Fruit fly (Drosophila melanogaster): ENCODE measurements around the gene Zmynd8.

Gene Zmynd8

DNA sequence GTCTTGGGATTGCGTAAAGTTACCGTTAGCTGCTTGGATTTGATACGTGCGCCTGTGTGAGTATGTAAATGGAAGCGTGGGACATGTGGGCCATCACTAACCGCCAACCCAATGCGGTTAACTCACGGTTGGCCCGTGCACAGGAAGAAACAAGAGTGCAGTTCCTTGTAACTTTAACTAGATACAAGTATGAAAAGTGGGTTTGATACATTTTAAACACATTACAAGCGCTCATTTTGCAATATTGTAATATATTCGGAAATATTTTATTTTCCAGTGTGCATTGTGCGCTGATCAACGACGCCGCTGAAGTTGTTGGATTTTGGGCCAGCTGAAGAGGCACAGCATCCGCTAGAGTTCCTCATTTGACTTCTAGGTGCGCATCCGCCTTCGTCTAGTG is 18.5 kb downstream of the Zmynd8 start:
- no peak for TF ChIP-seq CG17801 (GFP tag; optimal IDR thresholded peaks at IDR 0.05; ENCODE audit: partially characterized antibody)

DNA sequence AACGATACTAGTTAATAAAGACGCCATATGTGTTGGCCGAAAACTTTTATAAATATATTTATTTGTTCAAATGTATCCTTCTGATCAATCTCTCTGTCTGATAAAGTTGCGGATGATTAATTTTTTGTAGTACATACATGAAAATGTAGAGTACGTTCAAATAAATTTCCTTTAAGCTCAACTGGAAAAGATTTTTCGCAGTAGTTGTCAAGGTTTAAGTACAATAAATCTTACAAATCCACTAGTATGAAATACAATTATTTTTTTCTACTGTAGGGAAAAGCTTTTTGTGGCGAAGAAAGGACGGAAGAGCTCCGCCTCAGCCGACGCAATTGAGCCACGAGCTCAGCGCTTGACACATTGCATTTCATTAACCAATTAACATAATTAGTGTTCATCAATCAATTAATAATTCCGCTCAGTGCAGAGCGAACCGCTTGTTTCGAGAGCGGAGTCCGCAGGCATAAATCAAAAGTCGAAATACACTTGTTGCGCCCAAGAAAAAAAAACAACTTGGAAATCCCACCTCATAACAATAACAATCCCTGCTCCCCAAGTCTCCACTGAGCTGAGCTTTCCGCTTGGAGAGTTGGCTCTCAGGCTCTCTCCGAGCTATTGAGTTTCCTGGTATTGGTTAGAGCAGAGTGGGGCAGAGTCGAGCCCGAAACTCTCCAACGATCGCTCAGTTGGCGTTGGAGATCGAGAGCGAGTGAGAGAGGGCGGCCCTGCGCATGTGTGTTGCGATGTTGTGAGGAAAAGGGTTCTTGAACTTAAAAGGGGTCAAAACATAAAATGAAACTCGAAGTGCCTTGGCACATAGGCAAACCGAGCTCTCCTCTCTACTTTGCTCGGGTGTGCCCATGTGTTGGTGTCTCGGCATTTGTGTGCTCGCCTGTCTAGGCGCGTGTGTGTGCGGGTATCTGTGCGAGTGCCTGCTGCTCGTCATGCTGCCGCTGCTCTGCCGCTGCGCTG is 19.7 kb downstream of the Zmynd8 start:
- TF ChIP-seq CG17801 (GFP tag; optimal IDR thresholded peaks at IDR 0.05; ENCODE audit: partially characterized antibody), result no peak

DNA sequence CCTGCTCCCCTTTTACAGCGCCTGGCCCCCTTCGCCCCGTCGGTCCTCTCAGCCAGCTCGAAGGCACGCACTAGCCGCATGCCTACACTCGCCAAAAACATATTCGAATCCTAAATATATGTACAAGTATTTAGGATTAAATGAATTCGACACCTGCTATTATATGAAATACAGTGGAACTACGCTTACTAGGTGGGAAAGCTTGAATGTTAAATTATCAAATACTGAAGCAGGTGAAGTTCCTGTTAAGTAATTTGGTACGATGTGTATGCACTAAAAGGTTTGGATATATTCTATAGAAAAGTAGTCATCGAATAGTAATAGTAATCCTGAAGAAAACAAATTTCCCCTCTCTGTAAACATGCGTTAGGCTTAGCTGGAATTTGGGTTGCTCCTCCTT is 20.5 kb downstream of the Zmynd8 start:
- TF ChIP-seq CG17801 (GFP tag; optimal IDR thresholded peaks at IDR 0.05; ENCODE audit: partially characterized antibody), result no peak

DNA sequence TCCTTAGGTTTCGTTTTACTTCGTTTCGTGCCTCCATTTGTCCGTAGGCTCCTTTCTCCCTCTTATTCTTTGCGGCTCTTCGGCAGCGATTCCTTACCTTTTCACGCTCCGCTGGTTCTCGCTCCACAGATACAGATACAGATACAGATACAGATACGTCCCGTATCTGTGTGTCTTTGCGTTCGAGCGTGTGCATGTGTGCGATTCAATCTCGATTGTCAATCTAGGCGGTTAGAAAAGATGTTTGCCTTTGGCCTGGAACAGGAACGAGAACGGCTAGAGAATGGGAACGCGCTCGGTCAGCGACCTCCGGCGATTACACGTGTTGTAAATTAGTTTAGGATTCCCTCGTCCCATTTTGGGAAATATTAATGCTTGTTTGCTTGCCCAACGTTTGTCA is 21.2 kb downstream of the Zmynd8 start:
- no peak for TF ChIP-seq CG17801 (GFP tag; optimal IDR thresholded peaks at IDR 0.05; ENCODE audit: partially characterized antibody)

DNA sequence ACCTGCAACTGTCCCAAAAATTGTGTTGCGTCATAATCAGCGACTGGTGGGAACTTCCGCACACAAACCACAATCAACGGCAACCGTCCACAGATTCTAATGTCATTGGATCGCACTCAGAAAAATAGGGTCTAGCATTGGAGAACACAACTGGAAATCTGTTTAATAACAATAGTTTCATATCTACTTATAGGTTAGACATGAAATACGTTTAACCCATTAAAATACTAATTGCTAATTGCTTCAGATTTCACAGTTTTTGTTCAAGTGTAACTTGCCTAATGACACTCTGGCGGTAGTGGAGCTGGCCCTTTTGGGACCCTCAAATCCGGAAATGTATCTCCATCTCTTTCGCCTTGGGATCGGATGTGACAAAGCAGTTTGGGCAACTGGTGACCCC is 27.4 kb downstream of the Zmynd8 start:
- no peak for TF ChIP-seq CG17801 (GFP tag; optimal IDR thresholded peaks at IDR 0.05; ENCODE audit: partially characterized antibody)

DNA sequence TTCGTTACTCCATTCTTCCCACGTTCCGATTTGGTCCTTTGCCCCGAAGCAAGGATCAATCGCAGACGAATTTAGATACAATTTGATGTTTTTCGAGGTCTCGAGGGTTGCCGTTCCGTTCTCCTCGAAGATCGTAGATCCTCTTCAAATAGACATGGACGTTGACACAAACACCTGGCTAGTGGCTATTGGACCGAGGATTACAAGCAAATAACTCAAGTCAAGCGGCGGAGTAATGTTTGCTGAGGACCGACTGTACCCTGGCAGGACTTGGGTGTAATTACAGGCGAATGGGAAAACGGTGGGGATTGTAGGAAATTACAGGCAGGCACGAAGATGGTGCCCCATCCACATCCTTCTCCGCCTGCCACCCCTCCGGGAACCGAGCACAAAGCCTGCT is 28.3 kb downstream of the Zmynd8 start:
- no peak for TF ChIP-seq CG17801 (GFP tag; optimal IDR thresholded peaks at IDR 0.05; ENCODE audit: partially characterized antibody)

DNA sequence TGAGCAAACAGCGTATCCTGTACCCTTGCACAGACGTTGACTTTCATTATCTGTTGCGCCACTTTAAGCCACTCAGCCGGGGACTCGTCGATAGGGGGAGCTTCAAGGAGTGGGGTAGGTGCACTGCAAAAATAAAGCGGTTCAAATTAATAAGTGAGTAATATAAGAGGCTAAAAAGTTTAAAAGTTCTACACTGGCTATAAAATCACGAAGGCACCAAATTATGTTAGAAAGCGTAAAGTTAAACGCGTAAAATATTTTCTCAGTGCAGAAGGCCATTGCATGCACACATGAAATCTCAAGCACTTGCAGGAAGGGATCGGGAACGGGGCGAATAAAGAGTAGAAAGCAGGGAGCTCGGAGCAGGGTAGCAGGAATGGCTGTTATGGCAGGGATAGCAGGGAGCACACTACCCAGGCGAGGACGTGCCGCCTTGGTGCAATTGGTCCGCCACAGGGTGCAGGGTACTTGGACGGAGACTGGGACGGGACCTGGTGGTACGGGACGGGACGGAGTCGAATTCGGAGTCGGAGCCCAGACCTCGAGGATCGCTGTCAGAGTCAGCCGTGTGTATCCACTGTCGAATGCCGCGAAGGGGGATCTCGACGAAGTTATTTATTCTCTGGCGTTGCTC is 29.0 kb downstream of the Zmynd8 start:
- no peak for TF ChIP-seq CG17801 (GFP tag; optimal IDR thresholded peaks at IDR 0.05; ENCODE audit: partially characterized antibody)

DNA sequence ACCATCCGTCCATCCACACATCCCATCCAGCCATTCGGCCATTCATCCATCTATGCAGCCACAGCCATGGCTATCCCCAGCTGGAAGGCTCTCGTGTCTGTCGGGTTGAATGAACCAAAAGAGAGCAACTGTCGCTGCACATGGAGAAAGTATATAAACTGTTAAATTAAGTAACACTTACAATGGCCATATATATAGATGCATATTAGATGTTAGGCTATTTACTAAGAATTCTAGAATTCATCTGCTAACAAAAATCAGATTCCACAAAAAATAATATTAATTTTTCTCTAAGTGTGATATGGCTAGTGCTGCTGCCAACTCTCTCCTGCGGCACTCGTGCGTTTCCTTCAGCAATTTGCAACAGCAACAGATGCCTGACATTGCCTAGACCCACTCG is 30.9 kb downstream of the Zmynd8 start:
- no peak for TF ChIP-seq CG17801 (GFP tag; optimal IDR thresholded peaks at IDR 0.05; ENCODE audit: partially characterized antibody)

DNA sequence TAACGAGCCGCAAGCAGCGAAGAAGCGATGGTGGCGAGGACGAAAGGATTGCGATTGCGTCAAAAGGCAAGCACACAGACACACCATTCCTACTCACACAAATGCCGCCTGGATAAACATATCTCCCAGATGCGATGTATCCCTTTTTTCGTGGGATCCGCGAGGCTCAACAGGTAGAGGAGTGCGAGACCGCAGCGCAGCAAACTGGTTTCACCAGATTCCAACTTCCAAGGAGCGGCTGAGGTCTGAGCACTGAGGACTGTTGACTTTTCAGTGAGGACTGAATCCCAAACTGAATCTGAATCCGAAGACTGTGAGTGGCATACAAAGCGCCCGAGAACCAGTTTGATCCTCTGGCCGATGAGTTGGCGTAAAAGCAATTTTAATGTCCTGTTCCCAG is 32.7 kb downstream of the Zmynd8 start:
- TF ChIP-seq CG17801 (GFP tag; optimal IDR thresholded peaks at IDR 0.05; ENCODE audit: partially characterized antibody), result no peak

DNA sequence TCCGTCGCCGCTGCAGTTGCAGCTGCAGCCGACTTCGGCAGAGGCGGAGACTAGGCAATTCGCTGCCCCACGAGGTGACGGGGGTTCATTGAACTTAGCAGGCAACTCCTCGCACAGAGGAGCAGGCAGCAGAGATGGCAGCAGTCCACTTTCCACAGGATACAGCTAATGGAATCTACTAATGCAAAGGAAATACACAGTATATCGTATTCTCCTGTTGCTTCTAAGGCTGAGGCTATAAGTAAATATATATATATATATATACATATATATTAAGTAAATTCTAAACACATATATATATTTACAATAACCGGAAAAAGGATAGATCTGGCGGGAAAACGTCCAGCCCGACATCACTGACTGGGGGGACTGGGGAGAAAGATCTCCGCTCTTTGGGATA is 34.1 kb downstream of the Zmynd8 start:
- no peak for TF ChIP-seq CG17801 (GFP tag; optimal IDR thresholded peaks at IDR 0.05; ENCODE audit: partially characterized antibody)

DNA sequence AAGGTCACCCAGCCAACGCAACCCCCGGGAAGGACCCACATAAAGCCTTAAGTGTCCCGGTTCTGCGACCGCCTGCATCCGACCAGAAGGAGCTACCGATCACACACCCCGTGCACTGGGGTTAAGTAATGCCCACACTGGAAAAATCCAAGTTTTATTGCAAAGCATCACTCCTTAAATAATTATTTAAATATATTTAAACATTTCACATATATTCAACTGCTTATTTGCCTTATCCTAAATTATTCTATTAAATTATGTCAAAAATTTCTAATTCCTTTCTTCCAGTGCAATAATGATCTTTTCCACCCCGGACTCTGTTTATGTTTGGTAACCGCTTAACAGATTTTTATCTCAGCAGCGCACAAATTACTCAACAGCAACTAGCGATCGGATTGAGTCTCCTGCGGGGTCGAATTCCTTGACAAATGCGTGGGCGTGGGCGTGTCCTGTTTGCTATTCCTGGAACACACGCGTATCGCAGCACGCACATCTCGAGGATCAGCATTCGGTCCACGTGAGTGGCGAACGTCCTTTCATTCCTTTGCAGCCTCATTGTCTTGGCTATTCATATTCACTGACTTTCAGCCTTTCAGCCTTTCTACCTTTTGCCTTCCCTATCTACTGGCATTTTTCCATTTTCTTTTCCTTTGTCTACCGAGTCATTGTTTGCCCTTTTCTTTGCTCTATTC is 35.4 kb downstream of the Zmynd8 start:
- no peak for TF ChIP-seq CG17801 (GFP tag; optimal IDR thresholded peaks at IDR 0.05; ENCODE audit: partially characterized antibody)

DNA sequence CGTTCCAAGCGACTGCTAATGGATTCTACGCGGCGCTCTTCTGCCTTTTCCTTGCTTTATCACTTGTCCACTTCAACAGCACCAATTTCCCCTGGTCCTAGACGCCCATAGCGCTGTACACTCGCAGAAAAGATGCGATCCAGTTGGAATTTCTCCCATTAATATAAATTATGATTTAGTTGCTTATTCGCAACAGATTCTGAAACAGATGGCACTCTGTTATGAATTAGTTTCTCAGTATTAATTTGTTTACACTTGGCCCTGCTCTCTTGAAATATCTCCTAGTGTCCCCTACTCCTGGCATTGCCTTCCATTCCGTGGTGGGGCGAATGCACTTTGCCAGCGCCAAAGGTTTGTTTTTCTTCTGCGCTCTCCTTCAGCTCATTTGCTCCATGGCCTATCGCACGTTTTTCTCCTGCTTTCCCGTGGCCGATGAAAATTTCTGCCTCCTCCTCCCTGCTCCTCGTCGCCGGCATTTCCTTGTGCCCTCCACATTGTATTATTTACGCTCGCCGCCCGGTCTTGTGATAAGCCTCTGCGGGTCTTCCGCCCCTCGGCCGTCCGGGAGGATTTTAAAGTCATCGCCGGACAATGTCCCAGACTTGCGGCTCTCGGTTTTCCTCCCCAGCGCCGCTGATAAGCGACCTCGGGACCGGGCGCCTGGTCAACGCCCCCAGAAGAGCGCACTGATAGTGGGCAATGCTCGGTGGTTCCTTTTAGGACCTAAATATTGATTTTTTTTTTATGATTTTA is 37.1 kb downstream of the Zmynd8 start:
- TF ChIP-seq CG17801 (GFP tag; optimal IDR thresholded peaks at IDR 0.05; ENCODE audit: partially characterized antibody), result no peak

DNA sequence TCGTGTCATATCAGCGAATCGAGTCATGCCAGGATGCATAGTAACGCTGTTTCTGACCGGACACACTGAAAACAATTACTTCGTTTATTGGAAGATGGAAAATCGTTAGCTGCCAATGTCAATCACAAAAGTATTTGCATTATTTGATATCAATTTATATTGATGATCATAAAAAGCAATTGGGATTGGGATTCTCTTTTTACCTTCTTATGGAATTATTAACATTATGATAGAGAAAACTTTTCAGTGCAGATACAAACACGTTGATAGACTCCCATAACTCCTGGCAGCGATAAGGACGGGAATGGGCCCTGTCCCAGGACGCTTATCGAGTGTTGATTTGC is 37.6 kb downstream of the Zmynd8 start:
- no peak for TF ChIP-seq CG17801 (GFP tag; optimal IDR thresholded peaks at IDR 0.05; ENCODE audit: partially characterized antibody)

DNA sequence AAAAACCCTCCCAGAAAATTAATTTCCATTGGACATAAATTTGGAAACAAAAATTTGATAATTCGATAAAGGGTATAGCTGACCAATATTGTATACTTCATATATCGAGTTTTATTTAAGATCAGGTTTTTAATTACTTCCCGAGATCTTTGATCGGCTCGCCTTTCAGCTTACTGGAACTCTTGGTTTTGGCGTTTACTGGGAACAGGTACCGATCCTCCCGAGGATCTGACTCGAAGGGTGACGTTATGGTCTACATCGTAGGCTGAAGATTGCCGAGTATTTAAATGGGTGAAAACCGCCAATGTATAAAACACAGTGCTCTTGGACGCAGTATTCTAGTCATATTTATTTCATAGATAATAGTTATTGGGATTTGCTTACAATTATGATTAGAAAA is 39.0 kb downstream of the Zmynd8 start, which contains the start of gene CG42693:
Gene CG42693, minus strand, starts transcription at position 101 of the 400 bp plus-strand sequence.
- TF ChIP-seq CG17801 (GFP tag; optimal IDR thresholded peaks at IDR 0.05; ENCODE audit: partially characterized antibody), result no peak

DNA sequence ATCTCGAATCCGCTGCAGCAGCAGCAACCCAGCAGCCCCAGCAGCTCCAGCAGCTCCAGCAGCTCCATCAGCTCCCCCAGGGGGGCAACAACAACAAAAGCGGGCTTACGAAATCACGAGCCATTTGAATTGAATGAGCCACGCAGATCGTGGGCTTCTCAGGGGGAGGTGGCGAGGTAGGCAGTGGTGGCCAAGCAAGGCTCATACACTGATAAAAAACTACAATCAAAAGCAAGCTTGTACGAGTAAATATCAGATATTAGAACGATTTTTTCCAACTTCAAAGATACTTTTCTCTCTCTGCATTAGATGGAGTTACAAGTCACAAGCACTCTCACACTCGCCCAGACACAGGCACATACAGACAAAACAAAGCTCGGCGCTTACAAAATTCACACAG is 39.9 kb downstream of the Zmynd8 start:
- TF ChIP-seq CG17801 (GFP tag; optimal IDR thresholded peaks at IDR 0.05; ENCODE audit: partially characterized antibody), result no peak
